Worm (Caenorhabditis elegans) whole organism, young adult: ENCODE results near the gene acbp-4.

Source experiments
- F22D6.2 ChIP-seq: sonication (generic microtip); optimal IDR thresholded peaks from 2 replicates; lab custom pipeline; 2016; ENCODE audit warnings: mild to moderate bottlenecking, missing genetic modification characterization, missing compliant biosample characterization
- F49E8.2 ChIP-seq: sonication (generic microtip); optimal IDR thresholded peaks from 3 replicates; lab custom pipeline; 2017; ENCODE audit warnings: missing genetic modification characterization, mild to moderate bottlenecking, missing compliant biosample characterization, antibody characterized with exemption, moderate library complexity; ENCODE audit not compliant: insufficient read depth
- T26A5.8 ChIP-seq: sonication (generic microtip); optimal IDR thresholded peaks from 2 replicates; lab custom pipeline; 2016; ENCODE audit warnings: missing genetic modification characterization, missing compliant biosample characterization
- ama-1 ChIP-seq, 3 experiments: fragments of 150-350 bp in 1 of 3; sonication (generic microtip) in 2 of 3; optimal IDR thresholded peaks; 2 replicates each; lab custom pipeline; 2014 to 2018; ENCODE audit warnings: missing biosample characterization in 2 of 3, missing genetic modification characterization in 2 of 3, missing genetic modification reagents in 2 of 3
- attf-3 ChIP-seq: fragments of 200-800 bp; sonication (Bioruptor generic); conservative IDR thresholded peaks from 2 replicates; pipeline ENCODE4 v1.3.6; 2022; ENCODE audit warnings: missing genetic modification reagents, missing genetic modification characterization, missing compliant biosample characterization
- chd-7 ChIP-seq: sonication (generic microtip); optimal IDR thresholded peaks from 2 replicates; lab custom pipeline; 2016; ENCODE audit warnings: mild to moderate bottlenecking, missing genetic modification characterization, moderate library complexity, missing compliant biosample characterization
- ekl-4 ChIP-seq: fragments of 200-800 bp; sonication (Bioruptor generic); IDR thresholded peaks from 2 replicates; pipeline ENCODE4 v1.3.6; 2022; ENCODE audit warnings: missing genetic modification reagents, missing genetic modification characterization, missing compliant biosample characterization
- madf-6 ChIP-seq: fragments of 200-800 bp; sonication (Bioruptor generic); IDR thresholded peaks from 2 replicates; pipeline ENCODE4 v1.3.6; 2022; ENCODE audit warnings: missing genetic modification reagents, missing genetic modification characterization, missing compliant biosample characterization
- madf-8 ChIP-seq: fragments of 200-800 bp; sonication (Bioruptor generic); conservative IDR thresholded peaks from 2 replicates; pipeline ENCODE4 v1.3.6; 2022; ENCODE audit warnings: missing genetic modification reagents, missing genetic modification characterization, missing compliant biosample characterization
- nhr-90 ChIP-seq: sonication (generic microtip); optimal IDR thresholded peaks from 2 replicates; lab custom pipeline; 2016; ENCODE audit warnings: missing genotype, mild to moderate bottlenecking, missing genetic modification characterization, missing compliant biosample characterization
- pha-4 ChIP-seq: fragments of 150-350 bp; sonication (generic microtip); optimal IDR thresholded peaks from 2 replicates; lab custom pipeline; 2014; ENCODE audit warnings: missing biosample characterization, missing genetic modification reagents, missing genetic modification characterization
- snpc-4 ChIP-seq, 5 experiments: fragments of 150-350 bp in 1 of 5; sonication (generic microtip) in 4 of 5; optimal IDR thresholded peaks; 2 replicates each; lab custom pipeline; 2014 to 2018; ENCODE audit warnings: missing genetic modification characterization in 5 of 5, missing biosample characterization in 3 of 5, antibody characterized with exemption in 2 of 5, mild to moderate bottlenecking in 2 of 5, missing compliant biosample characterization in 2 of 5, missing genotype in 2 of 5, moderate library complexity in 2 of 5, missing genetic modification reagents in 1 of 5
- zim-3 ChIP-seq: sonication (generic microtip); optimal IDR thresholded peaks from 2 replicates; lab custom pipeline; 2017; ENCODE audit warnings: mild to moderate bottlenecking, missing genetic modification characterization, moderate library complexity, missing compliant biosample characterization
- ztf-28 ChIP-seq: fragments of 200-800 bp; sonication (Bioruptor generic); IDR thresholded peaks from 2 replicates; pipeline ENCODE4 v1.3.6; 2022; ENCODE audit warnings: missing genetic modification reagents, missing genetic modification characterization, missing compliant biosample characterization

- TF ChIP-seq pha-4 (tag; lab: Kevin White, UChicago) (no peak), zim-3 (no peak), ama-1 (optimal IDR thresholded peaks at IDR 0.05; lab: Kevin White, UChicago) (no peak), ama-1 (GFP tag; optimal IDR thresholded peaks at IDR 0.05; lab: Kevin White, UChicago) (no peak), madf-6 (GFP tag; lab: Robert Waterston, UW) (no peak), F22D6.2 (tag; lab: Kevin White, UChicago) (no peak), snpc-4 (GFP tag; optimal IDR thresholded peaks at IDR 0.05; lab: Kevin White, UChicago) (no peak), snpc-4 (tag; optimal IDR thresholded peaks at IDR 0.05; lab: Kevin White, UChicago) (no peak), nhr-90 (no peak), madf-8 (GFP tag; lab: Robert Waterston, UW) (no peak), attf-3 (GFP tag; lab: Robert Waterston, UW) (no peak), ekl-4 (GFP tag; lab: Robert Waterston, UW) (no peak), ztf-28 (GFP tag; lab: Robert Waterston, UW) (no peak), F49E8.2 (tag; lab: Kevin White, UChicago) (no peak), chd-7 (tag; lab: Kevin White, UChicago) (no peak), T26A5.8 (no peak)
These were observed 35.2 kb downstream of the acbp-4 start for ce11 chrIII:7273718-7274117.
